Fruit fly (Drosophila melanogaster) whole organism, pupa: Measurements from ENCODE around the gene spel1.

ENCODE experiments used
- CG12605 ChIP-seq: fragments of 200-800 bp; sonication (Bioruptor generic); IDR thresholded peaks from 2 replicates; pipeline ENCODE4 v1.3.6; 2022; ENCODE audit warnings: missing biosample characterization, missing genetic modification characterization
- CG13204 ChIP-seq: fragments of 200-800 bp; sonication (Bioruptor generic); optimal IDR thresholded peaks from 2 replicates; lab custom pipeline; 2018; ENCODE audit warnings: missing biosample characterization, mild to moderate bottlenecking, missing genetic modification characterization, moderate library complexity
- CG14655 ChIP-seq: fragments of 200-800 bp; sonication (Bioruptor generic); optimal IDR thresholded peaks from 3 replicates; lab custom pipeline; 2017; ENCODE audit warnings: mild to moderate bottlenecking, missing biosample characterization, missing genetic modification reagents, missing genetic modification characterization
- CG15710 ChIP-seq: fragments of 200-800 bp; sonication (Bioruptor generic); optimal IDR thresholded peaks from 2 replicates; lab custom pipeline; 2018; ENCODE audit warnings: missing biosample characterization, mild to moderate bottlenecking, missing genetic modification characterization, moderate library complexity
- CG17806 ChIP-seq: fragments of 200-800 bp; sonication (Bioruptor generic); optimal IDR thresholded peaks from 2 replicates; lab custom pipeline; 2018; ENCODE audit warnings: missing biosample characterization, mild to moderate bottlenecking, missing genetic modification characterization, moderate library complexity
- CG32121 ChIP-seq: fragments of 200-800 bp; sonication (Bioruptor generic); IDR thresholded peaks from 2 replicates; pipeline ENCODE4 v1.3.6; 2022; ENCODE audit warnings: missing biosample characterization, missing genetic modification characterization
- CG34367 ChIP-seq: fragments of 200-800 bp; sonication (Bioruptor generic); optimal IDR thresholded peaks from 2 replicates; lab custom pipeline; 2018; ENCODE audit warnings: missing biosample characterization, mild to moderate bottlenecking, missing genetic modification characterization
- CG4496 ChIP-seq: fragments of 200-800 bp; sonication (Bioruptor generic); IDR thresholded peaks from 3 replicates; pipeline ENCODE4 v1.3.6; 2022; ENCODE audit warnings: missing biosample characterization, missing genetic modification characterization
- CG8159 ChIP-seq: fragments of 200-800 bp; sonication (Bioruptor generic); optimal IDR thresholded peaks from 3 replicates; lab custom pipeline; 2018; ENCODE audit warnings: missing biosample characterization, mild to moderate bottlenecking, missing genetic modification characterization, moderate library complexity
- CG8301 ChIP-seq: fragments of 200-800 bp; sonication (Bioruptor generic); optimal IDR thresholded peaks from 2 replicates; lab custom pipeline; 2018; ENCODE audit warnings: missing biosample characterization, mild to moderate bottlenecking, missing genetic modification characterization
- CG9948 ChIP-seq: fragments of 200-800 bp; sonication (Bioruptor generic); optimal IDR thresholded peaks from 2 replicates; lab custom pipeline; 2018; ENCODE audit warnings: missing biosample characterization, mild to moderate bottlenecking, missing genetic modification characterization, moderate library complexity
- EcR ChIP-seq: fragments of 200-800 bp; sonication (Bioruptor generic); optimal IDR thresholded peaks from 3 replicates; lab custom pipeline; 2019; ENCODE audit warnings: missing biosample characterization, missing genetic modification characterization, mild to moderate bottlenecking, moderate library complexity, missing genetic modification reagents
- Ets98B ChIP-seq: fragments of 200-800 bp; sonication (Bioruptor generic); IDR thresholded peaks from 2 replicates; pipeline ENCODE4 v1.3.6; 2022; ENCODE audit warnings: missing biosample characterization, missing genetic modification characterization
- Pif1A ChIP-seq: fragments of 200-800 bp; sonication (Bioruptor generic); optimal IDR thresholded peaks from 3 replicates; lab custom pipeline; 2016; ENCODE audit warnings: missing biosample characterization, missing genetic modification characterization
- Pif1B ChIP-seq: fragments of 200-800 bp; sonication (Bioruptor generic); optimal IDR thresholded peaks from 3 replicates; lab custom pipeline; 2016; ENCODE audit warnings: missing biosample characterization, missing genetic modification characterization
- Snoo ChIP-seq: fragments of 200-800 bp; sonication (Bioruptor generic); optimal IDR thresholded peaks from 3 replicates; lab custom pipeline; 2017; ENCODE audit warnings: missing biosample characterization, mild to moderate bottlenecking, missing genetic modification characterization, inconsistent platforms
- fd96Ca ChIP-seq: fragments of 200-800 bp; sonication (Bioruptor generic); IDR thresholded peaks from 3 replicates; pipeline ENCODE4 v1.3.6; 2022; ENCODE audit warnings: missing biosample characterization, missing genetic modification characterization
- gl ChIP-seq: fragments of 200-800 bp; sonication (Bioruptor generic); optimal IDR thresholded peaks from 2 replicates; lab custom pipeline; 2018; ENCODE audit warnings: missing biosample characterization, mild to moderate bottlenecking, missing genetic modification characterization
- rn ChIP-seq: fragments of 200-800 bp; sonication (Bioruptor generic); IDR thresholded peaks from 2 replicates; pipeline ENCODE4 v1.3.6; 2022; ENCODE audit warnings: missing biosample characterization, missing genetic modification characterization

Gene spel1

dm6 chr2L:14410331-14410730, 48.5 kb downstream of the spel1 start:
- TF ChIP-seq Ets98B (GFP tag; lab: Robert Waterston, UW) = peak; percentile 37; the same call in 1 of the 2 replicates
- TF ChIP-seq Snoo (tag; lab: Kevin White, UChicago) = no peak
- TF ChIP-seq CG15710 (tag; lab: Kevin White, UChicago) = no peak
- TF ChIP-seq rn (GFP tag; lab: Robert Waterston, UW) = no peak
- TF ChIP-seq Pif1B = no peak
- TF ChIP-seq fd96Ca (GFP tag; lab: Robert Waterston, UW) = peak; percentile 52; the same call in 2 of the 3 replicates
- no peak for TF ChIP-seq CG17806
- no peak for TF ChIP-seq CG34367
- peak; percentile 10 for TF ChIP-seq CG13204
- no peak for TF ChIP-seq CG8301 (tag; lab: Kevin White, UChicago)
- TF ChIP-seq gl (tag; lab: Kevin White, UChicago) = no peak
- TF ChIP-seq CG32121 (GFP tag; lab: Robert Waterston, UW) = 0 out of 2 replicates have a peak, but pooled peaks have one; percentile 21
- no peak for TF ChIP-seq Pif1A (GFP tag; lab: Kevin White, UChicago)
- peak; percentile 73 for TF ChIP-seq CG4496 (GFP tag; lab: Robert Waterston, UW)

dm6 chr2L:14411102-14411501, 49.2 kb downstream of the spel1 start:
- no peak for TF ChIP-seq CG12605 (GFP tag; lab: Robert Waterston, UW)
- no peak for TF ChIP-seq CG34367
- TF ChIP-seq Snoo (tag; lab: Kevin White, UChicago) = no peak
- TF ChIP-seq CG9948 (tag; lab: Kevin White, UChicago) = no peak
- no peak for TF ChIP-seq CG17806
- TF ChIP-seq CG4496 (GFP tag; lab: Robert Waterston, UW) = no peak

- TF ChIP-seq CG4496 (GFP tag; lab: Robert Waterston, UW) = no peak
- peak; percentile 6 for TF ChIP-seq CG34367
- TF ChIP-seq CG14655 (GFP tag; lab: Kevin White, UChicago) = peak; percentile 78
- TF ChIP-seq Ets98B (GFP tag; lab: Robert Waterston, UW) = no peak
- TF ChIP-seq CG15710 (tag; lab: Kevin White, UChicago) = peak; percentile 44
- TF ChIP-seq CG8301 (tag; lab: Kevin White, UChicago) = peak; percentile 53
- TF ChIP-seq CG17806 = peak; percentile 14
- peak; percentile 58 for TF ChIP-seq CG8159 (tag; lab: Kevin White, UChicago)
- TF ChIP-seq Pif1A (GFP tag; lab: Kevin White, UChicago) = no peak
- TF ChIP-seq gl (tag; lab: Kevin White, UChicago) = no peak
- TF ChIP-seq CG13204 = no peak
- peak; percentile 51 for TF ChIP-seq CG9948 (tag; lab: Kevin White, UChicago)
These were observed 51.5 kb downstream of the spel1 start for dm6 chr2L:14413408-14413807.

- no peak for TF ChIP-seq CG4496 (GFP tag; lab: Robert Waterston, UW)
- TF ChIP-seq rn (GFP tag; lab: Robert Waterston, UW) = no peak
- TF ChIP-seq CG8159 (tag; lab: Kevin White, UChicago) = no peak
- TF ChIP-seq CG12605 (GFP tag; lab: Robert Waterston, UW) = no peak
- TF ChIP-seq gl (tag; lab: Kevin White, UChicago) = no peak
- TF ChIP-seq EcR = no peak
- TF ChIP-seq CG14655 (GFP tag; lab: Kevin White, UChicago) = no peak
- TF ChIP-seq CG32121 (GFP tag; lab: Robert Waterston, UW) = no peak
These were observed 52.5 kb downstream of the spel1 start for dm6 chr2L:14414291-14414893.
